Fruit fly (Drosophila melanogaster) whole organism, embryonic: ENCODE data around the gene CG1785.

Experiments used
- Atf6 ChIP-seq: fragments of 200-800 bp; sonication (Bioruptor generic); IDR thresholded peaks from 2 replicates; pipeline ENCODE4 v1.3.6; 2022; ENCODE audit warnings: missing biosample characterization, missing genetic modification characterization
- BtbVII ChIP-seq: fragments of 200-800 bp; sonication (Bioruptor generic); optimal IDR thresholded peaks from 3 replicates; lab custom pipeline; 2017; ENCODE audit warnings: missing biosample characterization, mild to moderate bottlenecking, missing genetic modification characterization
- C15 ChIP-seq: fragments of 200-800 bp; sonication (Bioruptor generic); IDR thresholded peaks from 3 replicates; pipeline ENCODE4 v1.3.6; 2022; ENCODE audit warnings: missing biosample characterization, missing genetic modification characterization
- CG10209 ChIP-seq: fragments of 200-800 bp; sonication (Bioruptor generic); optimal IDR thresholded peaks from 3 replicates; lab custom pipeline; 2017; ENCODE audit warnings: missing biosample characterization, mild to moderate bottlenecking, missing genetic modification characterization, missing genetic modification reagents
- CG10979 ChIP-seq: fragments of 200-800 bp; sonication (Bioruptor generic); optimal IDR thresholded peaks from 2 replicates; lab custom pipeline; 2018; ENCODE audit warnings: missing biosample characterization, mild to moderate bottlenecking, missing genetic modification characterization, moderate library complexity
- CG11560 ChIP-seq: fragments of 200-800 bp; sonication (Bioruptor generic); IDR thresholded peaks from 3 replicates; pipeline ENCODE4 v1.3.6; 2022; ENCODE audit warnings: missing biosample characterization, missing genetic modification characterization
- CG12769 ChIP-seq: fragments of 200-800 bp; sonication (Bioruptor generic); optimal IDR thresholded peaks from 2 replicates; lab custom pipeline; 2019; ENCODE audit warnings: missing biosample characterization, mild to moderate bottlenecking, missing genetic modification characterization, moderate library complexity
- CG13123 ChIP-seq: fragments of 200-800 bp; sonication (Bioruptor generic); optimal IDR thresholded peaks from 2 replicates; lab custom pipeline; 2016; ENCODE audit warnings: missing biosample characterization, missing genetic modification characterization
- CG13775 ChIP-seq: fragments of 200-800 bp; sonication (Bioruptor generic); optimal IDR thresholded peaks from 3 replicates; lab custom pipeline; 2017; ENCODE audit warnings: missing biosample characterization, mild to moderate bottlenecking, missing genetic modification characterization
- CG14667 ChIP-seq: fragments of 200-800 bp; sonication (Bioruptor generic); IDR thresholded peaks from 2 replicates; pipeline ENCODE4 v1.3.6; 2022; ENCODE audit warnings: missing biosample characterization, missing genetic modification characterization
- CG17361 ChIP-seq: fragments of 200-800 bp; sonication (Bioruptor generic); IDR thresholded peaks from 3 replicates; pipeline ENCODE4 v1.3.6; 2022; ENCODE audit warnings: missing biosample characterization, missing genetic modification characterization
- CG17802 ChIP-seq: fragments of 200-800 bp; sonication (Bioruptor generic); optimal IDR thresholded peaks from 2 replicates; lab custom pipeline; 2018; ENCODE audit warnings: missing biosample characterization, mild to moderate bottlenecking, missing genetic modification characterization, moderate library complexity
- CG31365 ChIP-seq: fragments of 200-800 bp; sonication (Bioruptor generic); optimal IDR thresholded peaks from 2 replicates; lab custom pipeline; 2018; ENCODE audit warnings: missing biosample characterization, mild to moderate bottlenecking, missing genetic modification characterization
- CG31388 ChIP-seq: fragments of 200-800 bp; sonication (Bioruptor generic); optimal IDR thresholded peaks from 2 replicates; lab custom pipeline; 2016; ENCODE audit warnings: missing biosample characterization, missing genetic modification characterization
- CG31441 ChIP-seq: fragments of 200-800 bp; sonication (Bioruptor generic); IDR thresholded peaks from 2 replicates; pipeline ENCODE4 v1.3.6; 2022; ENCODE audit warnings: missing biosample characterization, missing genetic modification characterization
- CG3838 ChIP-seq: fragments of 200-800 bp; sonication (Bioruptor generic); optimal IDR thresholded peaks from 3 replicates; lab custom pipeline; 2016; ENCODE audit warnings: missing biosample characterization, missing genetic modification characterization
- CG42726 ChIP-seq: fragments of 200-800 bp; sonication (Bioruptor generic); IDR thresholded peaks from 2 replicates; pipeline ENCODE4 v1.3.6; 2022; ENCODE audit warnings: missing biosample characterization, missing genetic modification characterization; ENCODE audit not compliant: partially characterized antibody
- CG4820 ChIP-seq: fragments of 200-800 bp; sonication (Bioruptor generic); optimal IDR thresholded peaks from 3 replicates; lab custom pipeline; 2016; ENCODE audit warnings: missing biosample characterization, missing genetic modification characterization
- CG6254 ChIP-seq: fragments of 200-800 bp; sonication (Bioruptor generic); optimal IDR thresholded peaks from 3 replicates; lab custom pipeline; 2017; ENCODE audit warnings: mild to moderate bottlenecking, missing biosample characterization, missing genetic modification reagents, missing genetic modification characterization
- CG6689 ChIP-seq: fragments of 200-800 bp; sonication (Bioruptor generic); IDR thresholded peaks from 2 replicates; pipeline ENCODE4 v1.3.6; 2022; ENCODE audit warnings: missing biosample characterization, missing genetic modification characterization
- CG6813 ChIP-seq: fragments of 200-800 bp; sonication (Bioruptor generic); optimal IDR thresholded peaks from 2 replicates; lab custom pipeline; 2017; ENCODE audit warnings: missing biosample characterization, missing genetic modification characterization, mild to moderate bottlenecking, moderate library complexity, missing genetic modification reagents
- CG8281 ChIP-seq: fragments of 200-800 bp; sonication (Bioruptor generic); optimal IDR thresholded peaks from 2 replicates; lab custom pipeline; 2018; ENCODE audit warnings: missing biosample characterization, mild to moderate bottlenecking, missing genetic modification characterization, moderate library complexity
- CG8359 ChIP-seq: fragments of 200-800 bp; sonication (Bioruptor generic); optimal IDR thresholded peaks from 2 replicates; lab custom pipeline; 2017; ENCODE audit warnings: missing biosample characterization, mild to moderate bottlenecking, missing genetic modification characterization, borderline replicate concordance
- CG8388 ChIP-seq: fragments of 200-800 bp; sonication (Bioruptor generic); optimal IDR thresholded peaks from 2 replicates; lab custom pipeline; 2019; ENCODE audit warnings: missing biosample characterization, mild to moderate bottlenecking, missing genetic modification characterization, moderate library complexity
- Camta ChIP-seq: fragments of 200-800 bp; sonication (Bioruptor generic); optimal IDR thresholded peaks from 2 replicates; lab custom pipeline; 2016; ENCODE audit warnings: missing biosample characterization, missing genetic modification characterization
- HmgZ ChIP-seq: fragments of 200-800 bp; sonication (Bioruptor generic); optimal IDR thresholded peaks from 2 replicates; lab custom pipeline; 2018; ENCODE audit warnings: missing biosample characterization, mild to moderate bottlenecking, missing genetic modification characterization
- Lhr ChIP-seq: fragments of 200-800 bp; sonication (Bioruptor generic); optimal IDR thresholded peaks from 3 replicates; lab custom pipeline; 2017; ENCODE audit warnings: mild to moderate bottlenecking, missing biosample characterization, missing genetic modification reagents, missing genetic modification characterization
- Rx ChIP-seq: fragments of 200-800 bp; sonication (Bioruptor generic); IDR thresholded peaks from 2 replicates; pipeline ENCODE4 v1.3.6; 2022; ENCODE audit warnings: missing biosample characterization, missing genetic modification characterization
- Tbp ChIP-seq: fragments of >200 bp; optimal IDR thresholded peaks from 2 replicates; lab custom pipeline; 2018; ENCODE audit warnings: missing biosample characterization, missing genetic modification characterization
- Trl ChIP-seq, 3 experiments: fragments of >200 bp in 2 of 3; fragments of 200-800 bp in 1 of 3; sonication (Bioruptor generic) in 1 of 3; optimal IDR thresholded peaks; 2 replicates in 1 of 3; 3 replicates in 2 of 3; lab custom pipeline; 2016 to 2017; ENCODE audit warnings: missing biosample characterization in 1 of 3, missing genetic modification characterization in 1 of 3
- YL-1 ChIP-seq: fragments of 200-800 bp; sonication (Bioruptor generic); optimal IDR thresholded peaks from 3 replicates; lab custom pipeline; 2017; ENCODE audit warnings: missing biosample characterization, mild to moderate bottlenecking, missing genetic modification characterization
- exex ChIP-seq: fragments of 200-800 bp; sonication (Bioruptor generic); optimal IDR thresholded peaks from 4 replicates; lab custom pipeline; 2018; ENCODE audit warnings: missing biosample characterization, mild to moderate bottlenecking, missing genetic modification characterization, moderate library complexity
- gro ChIP-seq: fragments of 200-800 bp; sonication (Bioruptor generic); optimal IDR thresholded peaks from 2 replicates; lab custom pipeline; 2016; ENCODE audit warnings: missing biosample characterization, missing genetic modification characterization
- gsb-n ChIP-seq: fragments of 200-800 bp; sonication (Bioruptor generic); optimal IDR thresholded peaks from 3 replicates; lab custom pipeline; 2018; ENCODE audit warnings: missing biosample characterization, mild to moderate bottlenecking, missing genetic modification characterization
- knrl ChIP-seq: fragments of 200-800 bp; sonication (Bioruptor generic); IDR thresholded peaks from 3 replicates; pipeline ENCODE4 v1.3.6; 2022; ENCODE audit warnings: missing biosample characterization, missing genetic modification characterization; ENCODE audit not compliant: partially characterized antibody
- lov ChIP-seq, 2 experiments: fragments of 200-800 bp in 1 of 2; fragments of >200 bp in 1 of 2; sonication (Bioruptor generic) in 1 of 2; IDR thresholded peaks in 1 of 2; optimal IDR thresholded peaks in 1 of 2; 2 replicates in 1 of 2; 3 replicates in 1 of 2; pipeline versions ENCODE4 v1.3.6 to Lab custom; 2017 to 2022; ENCODE audit warnings: missing biosample characterization in 1 of 2, missing genetic modification characterization in 1 of 2
- oc ChIP-seq: fragments of 200-800 bp; sonication (Bioruptor generic); optimal IDR thresholded peaks from 2 replicates; lab custom pipeline; 2018; ENCODE audit warnings: missing biosample characterization, mild to moderate bottlenecking, missing genetic modification characterization, moderate library complexity
- p53 ChIP-seq: fragments of 200-800 bp; sonication (Bioruptor generic); optimal IDR thresholded peaks from 2 replicates; lab custom pipeline; 2016; ENCODE audit warnings: missing biosample characterization, missing genetic modification characterization
- prd ChIP-seq, 3 experiments: fragments of >200 bp in 2 of 3; fragments of 200-800 bp in 1 of 3; sonication (Bioruptor generic) in 1 of 3; optimal IDR thresholded peaks in 2 of 3; IDR thresholded peaks in 1 of 3; 2 replicates in 2 of 3; 3 replicates in 1 of 3; pipeline versions ENCODE4 v1.3.6 to Lab custom; 2017 to 2022; ENCODE audit warnings: missing biosample characterization in 1 of 3, missing genetic modification characterization in 1 of 3
- sens-2 ChIP-seq: fragments of 200-800 bp; sonication (Bioruptor generic); IDR thresholded peaks from 2 replicates; pipeline ENCODE4 v1.3.6; 2022; ENCODE audit warnings: missing biosample characterization, missing genetic modification characterization
- seq ChIP-seq: fragments of 200-800 bp; sonication (Bioruptor generic); IDR thresholded peaks from 2 replicates; pipeline ENCODE4 v1.3.6; 2022; ENCODE audit warnings: missing biosample characterization, missing genetic modification characterization
- trh ChIP-seq: fragments of 200-800 bp; sonication (Bioruptor generic); optimal IDR thresholded peaks from 2 replicates; lab custom pipeline; 2016; ENCODE audit warnings: missing biosample characterization, missing genetic modification characterization
- twi ChIP-seq: fragments of 200-800 bp; optimal IDR thresholded peaks from 2 replicates; lab custom pipeline; 2019; ENCODE audit warnings: missing biosample characterization, mild to moderate bottlenecking, missing genetic modification characterization, moderate library complexity
- tx ChIP-seq: fragments of 200-800 bp; sonication (Bioruptor generic); optimal IDR thresholded peaks from 2 replicates; lab custom pipeline; 2016; ENCODE audit warnings: missing biosample characterization, missing genetic modification characterization
- vvl ChIP-seq: fragments of 200-800 bp; sonication (Bioruptor generic); IDR thresholded peaks from 2 replicates; pipeline ENCODE4 v1.3.6; 2022; ENCODE audit warnings: missing biosample characterization, missing genetic modification characterization
- zfh1 ChIP-seq: fragments of 200-800 bp; sonication (Bioruptor generic); IDR thresholded peaks from 3 replicates; pipeline ENCODE4 v1.3.6; 2022; ENCODE audit warnings: missing biosample characterization, missing genetic modification characterization

CG1785 gene

DNA sequence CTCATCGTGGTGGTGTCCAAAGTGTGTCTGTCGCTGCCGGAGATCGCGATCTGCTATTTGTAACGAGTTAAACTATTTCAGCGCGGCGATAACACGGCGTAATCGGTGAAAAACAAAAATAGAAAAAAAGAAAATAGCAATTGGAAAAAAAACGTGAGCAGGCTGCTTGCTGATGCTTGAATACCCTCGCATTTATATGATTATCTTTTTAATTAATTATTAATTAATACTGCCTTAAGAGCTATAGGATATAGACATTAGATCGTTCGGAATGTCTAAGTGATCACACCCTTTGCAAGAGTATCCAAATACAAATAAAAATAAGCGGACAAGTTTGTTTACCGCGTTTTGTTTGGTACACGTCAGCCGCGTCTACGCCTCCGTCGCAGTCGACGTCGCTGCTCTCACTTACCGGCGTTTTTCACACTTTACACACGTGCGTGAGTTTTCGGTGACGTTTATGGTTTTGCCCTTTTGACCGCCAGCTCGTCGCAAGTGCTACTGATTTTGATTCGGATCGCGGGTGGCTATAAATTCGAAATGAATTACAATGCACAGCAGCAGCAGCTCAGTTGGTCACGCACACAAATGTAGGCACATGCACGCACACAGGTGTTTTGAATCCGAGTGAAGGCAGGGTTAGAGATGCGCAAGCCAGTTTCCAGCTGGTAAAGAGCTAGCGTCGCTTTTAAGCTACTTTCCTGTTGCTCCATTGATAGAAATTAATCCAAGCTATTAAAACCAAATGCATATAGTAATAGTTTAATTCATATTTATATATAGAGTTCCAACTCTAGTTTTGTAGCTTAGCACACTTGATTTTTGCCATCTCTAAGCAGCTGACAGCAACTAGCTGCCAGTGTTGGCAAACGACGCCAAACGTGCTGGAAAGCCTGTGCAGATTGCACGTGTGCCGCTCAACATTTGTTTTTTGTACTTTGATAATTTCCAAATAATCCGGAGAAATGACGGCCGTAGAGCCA, at the start of gene CG1785, which contains the start of gene CG2004 (continued):
- TF ChIP-seq gro: peak; percentile 17
- TF ChIP-seq Camta (GFP tag; lab: Kevin White, UChicago): peak; percentile 71
- no peak for TF ChIP-seq p53
- TF ChIP-seq C15 (GFP tag; lab: Robert Waterston, UW): peak; percentile 79; the same call in 1 of the 3 replicates
- TF ChIP-seq CG11560: peak; percentile 77
- peak; percentile 56 for TF ChIP-seq CG17802
- TF ChIP-seq sens-2 (GFP tag; lab: Robert Waterston, UW): peak; percentile 92
- peak; percentile 53 for TF ChIP-seq CG8359 (GFP tag; lab: Kevin White, UChicago)
- TF ChIP-seq seq (GFP tag; lab: Robert Waterston, UW): peak; percentile 85
- peak; percentile 82 for TF ChIP-seq gsb-n (tag; lab: Kevin White, UChicago)
- TF ChIP-seq CG8388: peak; percentile 86
- TF ChIP-seq CG3838 (GFP tag; lab: Kevin White, UChicago): peak; percentile 81
- peak; percentile 96 for TF ChIP-seq vvl (GFP tag; lab: Robert Waterston, UW)
- peak; percentile 59 for TF ChIP-seq CG8281 (tag; lab: Kevin White, UChicago)
- peak; percentile 85 for TF ChIP-seq CG13123 (GFP tag; lab: Kevin White, UChicago)
- TF ChIP-seq CG13775: peak; percentile 95
- peak; percentile 64 for TF ChIP-seq BtbVII
- peak; percentile 89 for TF ChIP-seq CG4820 (GFP tag; lab: Kevin White, UChicago)
- peak; percentile 72 for TF ChIP-seq CG6254 (GFP tag; lab: Kevin White, UChicago)
- TF ChIP-seq CG42726: no peak
- TF ChIP-seq Lhr (GFP tag; lab: Kevin White, UChicago): peak; percentile 73
- TF ChIP-seq CG31365: peak; percentile 10
- TF ChIP-seq Rx (GFP tag; lab: Robert Waterston, UW): peak; percentile 93
- no peak for TF ChIP-seq prd (optimal IDR thresholded peaks at IDR 0.05; lab: Kevin White, UChicago)
- TF ChIP-seq prd (GFP tag; IDR thresholded peaks at IDR 0.05; lab: Robert Waterston, UW): peak; percentile 97
- TF ChIP-seq Atf6: peak; percentile 87; the same call in 1 of the 2 replicates
- peak; percentile 49 for TF ChIP-seq CG6813 (GFP tag; lab: Kevin White, UChicago)
- peak; percentile 84 for TF ChIP-seq CG12769 (tag; lab: Kevin White, UChicago)
- peak; percentile 94 for TF ChIP-seq CG6689
- TF ChIP-seq exex (tag; lab: Kevin White, UChicago): peak; percentile 29
- peak; percentile 85 for TF ChIP-seq twi (tag; lab: Kevin White, UChicago)
- peak; percentile 97 for TF ChIP-seq zfh1 (GFP tag; lab: Robert Waterston, UW)
- TF ChIP-seq Trl (optimal IDR thresholded peaks at IDR 0.05; lab: Kevin White, UChicago): no peak
- TF ChIP-seq Trl (GFP tag; optimal IDR thresholded peaks at IDR 0.05; lab: Kevin White, UChicago): peak; percentile 83
- peak; percentile 94 for TF ChIP-seq CG17361 (GFP tag; lab: Robert Waterston, UW)
- TF ChIP-seq CG31441 (GFP tag; lab: Robert Waterston, UW): peak; percentile 86
- peak; percentile 88 for TF ChIP-seq YL-1 (GFP tag; lab: Kevin White, UChicago)
- no peak for TF ChIP-seq lov (optimal IDR thresholded peaks at IDR 0.05; lab: Kevin White, UChicago)
- peak; percentile 93 for TF ChIP-seq lov (GFP tag; IDR thresholded peaks at IDR 0.05; lab: Robert Waterston, UW)
- peak; percentile 75 for TF ChIP-seq knrl (GFP tag; lab: Robert Waterston, UW)
- peak; percentile 84 for TF ChIP-seq CG10979 (tag; lab: Kevin White, UChicago)
- peak; percentile 55 for TF ChIP-seq trh
- TF ChIP-seq tx (GFP tag; lab: Kevin White, UChicago): peak; percentile 73
- peak; percentile 19 for TF ChIP-seq Tbp (GFP tag; lab: Kevin White, UChicago)
- peak; percentile 92 for TF ChIP-seq HmgZ (tag; lab: Kevin White, UChicago)
- TF ChIP-seq CG14667 (GFP tag; lab: Robert Waterston, UW): peak; percentile 93
- peak; percentile 57 for TF ChIP-seq CG31388 (GFP tag; lab: Kevin White, UChicago)
- peak; percentile 69 for TF ChIP-seq oc (tag; lab: Kevin White, UChicago)
- peak; percentile 93 for TF ChIP-seq CG10209 (GFP tag; lab: Kevin White, UChicago)
